Worm (Caenorhabditis elegans): ENCODE results near the gene ubc-21.
A peak's percentile ranks its signal among the peaks of the same experiment; 100 is the strongest.

Gene ubc-21

ce11 chrX:8917730-8918129, 48.3 kb downstream of the ubc-21 start:
- TF ChIP-seq aly-2 (tag; optimal IDR thresholded peaks at IDR 0.05) (no peak), elt-3 (tag; optimal IDR thresholded peaks at IDR 0.05) (no peak)

ce11 chrX:8918792-8919191, 49.4 kb downstream of the ubc-21 start:
- TF ChIP-seq egl-5 (tag; optimal IDR thresholded peaks at IDR 0.05) (no peak), tbx-2 (tag; optimal IDR thresholded peaks at IDR 0.05) (peak; percentile 13)

ce11 chrX:8919323-8919722, 49.9 kb downstream of the ubc-21 start, which contains the start of gene nlp-14:
nlp-14 (minus strand) TSS chrX:8919423.
- TF ChIP-seq R02D3.7 (tag; optimal IDR thresholded peaks at IDR 0.05) (no peak), lsy-12 (tag; optimal IDR thresholded peaks at IDR 0.05) (no peak), skn-1 (tag; optimal IDR thresholded peaks at IDR 0.05) (no peak), ceh-82 (tag; optimal IDR thresholded peaks at IDR 0.05) (no peak), nhr-67 (tag; optimal IDR thresholded peaks at IDR 0.05) (no peak), fkh-10 (GFP tag; optimal IDR thresholded peaks at IDR 0.05) (no peak), nhr-25 (tag; optimal IDR thresholded peaks at IDR 0.05) (no peak), fkh-2 (tag; optimal IDR thresholded peaks at IDR 0.05) (no peak), nhr-237 (tag; optimal IDR thresholded peaks at IDR 0.05) (no peak), elt-3 (tag; optimal IDR thresholded peaks at IDR 0.05) (no peak), ceh-28 (tag; optimal IDR thresholded peaks at IDR 0.05) (no peak), lin-15B (tag; optimal IDR thresholded peaks at IDR 0.05) (no peak), ama-1 (optimal IDR thresholded peaks at IDR 0.05) (no peak), nhr-43 (tag; optimal IDR thresholded peaks at IDR 0.05; ENCODE audit: poor library complexity, severe bottlenecking) (no peak), eor-1 (tag; optimal IDR thresholded peaks at IDR 0.05) (no peak), ZK546.5 (tag; optimal IDR thresholded peaks at IDR 0.05) (no peak), mdl-1 (tag; optimal IDR thresholded peaks at IDR 0.05) (no peak)

- TF ChIP-seq unc-62 (GFP tag; optimal IDR thresholded peaks at IDR 0.05) (no peak), ztf-4 (tag; optimal IDR thresholded peaks at IDR 0.05) (no peak), ZK546.5 (tag; optimal IDR thresholded peaks at IDR 0.05) (no peak)
Measured at ce11 chrX:8921221-8921620, 51.8 kb downstream of the ubc-21 start.
